Worm (Caenorhabditis elegans) whole organism, L3 larva: ENCODE data around the gene T20D4.15.

Experiments used
- nhr-237 ChIP-seq: fragments of 150-350 bp; optimal IDR thresholded peaks from 2 replicates; lab custom pipeline; 2014; ENCODE audit warnings: missing biosample characterization, missing genetic modification characterization
- unc-39 ChIP-seq: sonication (generic microtip); optimal IDR thresholded peaks from 4 replicates; lab custom pipeline; 2017; ENCODE audit warnings: missing biosample characterization, missing genetic modification characterization

ce11 chrV:3361633-3362032, 32.9 kb downstream of the T20D4.15 start:
- TF ChIP-seq unc-39 (tag; lab: Kevin White, UChicago) (no peak), nhr-237 (no peak)
